Worm (Caenorhabditis elegans) whole organism, young adult: Measurements from ENCODE around the gene Y11D7A.7.

ENCODE experiments used
- D2030.7 ChIP-seq: fragments of 200-800 bp; sonication (Bioruptor generic); IDR thresholded peaks from 2 replicates; pipeline ENCODE4 v1.3.6; 2022; ENCODE audit warnings: missing genetic modification reagents, missing genetic modification characterization, missing compliant biosample characterization
- F52B5.7 ChIP-seq: sonication (generic microtip); optimal IDR thresholded peaks from 2 replicates; lab custom pipeline; 2016; ENCODE audit warnings: mild to moderate bottlenecking, missing genetic modification characterization, missing compliant biosample characterization
- F57A8.1 ChIP-seq: fragments of 200-800 bp; sonication (Bioruptor generic); optimal IDR thresholded peaks from 2 replicates; lab custom pipeline; 2018; ENCODE audit warnings: mild to moderate bottlenecking, missing genetic modification characterization, moderate library complexity, missing compliant biosample characterization
- K12H6.12 ChIP-seq: fragments of 200-800 bp; sonication (Bioruptor generic); optimal IDR thresholded peaks from 2 replicates; lab custom pipeline; 2018; ENCODE audit warnings: mild to moderate bottlenecking, missing genetic modification characterization, missing compliant biosample characterization
- Y53G8AR.9 ChIP-seq: fragments of 200-800 bp; sonication (Bioruptor generic); conservative IDR thresholded peaks from 2 replicates; pipeline ENCODE4 v1.3.6; 2022; ENCODE audit warnings: missing genetic modification reagents, missing genetic modification characterization, missing compliant biosample characterization
- akir-1 ChIP-seq: fragments of 200-800 bp; sonication (Bioruptor generic); optimal IDR thresholded peaks from 2 replicates; lab custom pipeline; 2018; ENCODE audit warnings: mild to moderate bottlenecking, missing genetic modification characterization, moderate library complexity, missing compliant biosample characterization
- atf-7 ChIP-seq: sonication (generic microtip); optimal IDR thresholded peaks from 2 replicates; lab custom pipeline; 2017; ENCODE audit warnings: mild to moderate bottlenecking, missing genetic modification characterization, missing compliant biosample characterization
- ceh-40 ChIP-seq: fragments of 200-800 bp; sonication (Bioruptor generic); IDR thresholded peaks from 2 replicates; pipeline ENCODE4 v1.3.6; 2022; ENCODE audit warnings: missing genetic modification characterization, missing compliant biosample characterization
- dpl-1 ChIP-seq: fragments of 150-350 bp; optimal IDR thresholded peaks from 2 replicates; lab custom pipeline; 2014; ENCODE audit warnings: missing biosample characterization, missing genetic modification reagents, missing genetic modification characterization
- fkh-3 ChIP-seq: sonication (generic microtip); optimal IDR thresholded peaks from 2 replicates; lab custom pipeline; 2016; ENCODE audit warnings: mild to moderate bottlenecking, missing genetic modification characterization, missing compliant biosample characterization
- gei-17 ChIP-seq: fragments of 200-800 bp; sonication (Bioruptor generic); optimal IDR thresholded peaks from 2 replicates; lab custom pipeline; 2018; ENCODE audit warnings: mild to moderate bottlenecking, missing genetic modification characterization, missing compliant biosample characterization
- hrde-1 ChIP-seq: sonication (generic microtip); optimal IDR thresholded peaks from 2 replicates; lab custom pipeline; 2016; ENCODE audit warnings: missing genetic modification characterization, mild to moderate bottlenecking, missing compliant biosample characterization, moderate library complexity, missing genotype, missing genetic modification reagents, borderline replicate concordance
- let-526 ChIP-seq: fragments of 200-800 bp; sonication (Bioruptor generic); IDR thresholded peaks from 2 replicates; pipeline ENCODE4 v1.3.6; 2022; ENCODE audit warnings: missing genetic modification reagents, missing genetic modification characterization, missing compliant biosample characterization
- lsl-1 ChIP-seq: fragments of 200-800 bp; sonication (Bioruptor generic); optimal IDR thresholded peaks from 2 replicates; lab custom pipeline; 2018; ENCODE audit warnings: mild to moderate bottlenecking, missing genetic modification characterization, moderate library complexity, missing compliant biosample characterization
- lsy-27 ChIP-seq: sonication (generic microtip); optimal IDR thresholded peaks from 2 replicates; lab custom pipeline; 2017; ENCODE audit warnings: missing genetic modification characterization, mild to moderate bottlenecking, missing compliant biosample characterization, antibody characterized with exemption, missing genotype, borderline replicate concordance; ENCODE audit not compliant: insufficient read depth
- madf-6 ChIP-seq: fragments of 200-800 bp; sonication (Bioruptor generic); IDR thresholded peaks from 2 replicates; pipeline ENCODE4 v1.3.6; 2022; ENCODE audit warnings: missing genetic modification reagents, missing genetic modification characterization, missing compliant biosample characterization
- madf-8 ChIP-seq: fragments of 200-800 bp; sonication (Bioruptor generic); conservative IDR thresholded peaks from 2 replicates; pipeline ENCODE4 v1.3.6; 2022; ENCODE audit warnings: missing genetic modification reagents, missing genetic modification characterization, missing compliant biosample characterization
- mxl-1 ChIP-seq: sonication (generic microtip); optimal IDR thresholded peaks from 2 replicates; lab custom pipeline; 2016; ENCODE audit warnings: missing genetic modification characterization, missing compliant biosample characterization
- nfya-1 ChIP-seq: sonication (generic microtip); optimal IDR thresholded peaks from 2 replicates; lab custom pipeline; 2017; ENCODE audit warnings: antibody characterized with exemption, missing compliant biosample characterization, missing genetic modification characterization, borderline replicate concordance; ENCODE audit not compliant: insufficient read depth
- nfya-2 ChIP-seq: fragments of 200-800 bp; sonication (Bioruptor generic); IDR thresholded peaks from 2 replicates; pipeline ENCODE4 v1.3.6; 2022; ENCODE audit warnings: missing genetic modification reagents, missing genetic modification characterization, missing compliant biosample characterization
- nhr-90 ChIP-seq: sonication (generic microtip); optimal IDR thresholded peaks from 2 replicates; lab custom pipeline; 2016; ENCODE audit warnings: missing genotype, mild to moderate bottlenecking, missing genetic modification characterization, missing compliant biosample characterization
- pbrm-1 ChIP-seq: fragments of 200-800 bp; sonication (Bioruptor generic); IDR thresholded peaks from 2 replicates; pipeline ENCODE4 v1.3.6; 2022; ENCODE audit warnings: missing genetic modification reagents, missing genetic modification characterization, missing compliant biosample characterization
- rcor-1 ChIP-seq: fragments of 200-800 bp; sonication (Bioruptor generic); IDR thresholded peaks from 2 replicates; pipeline ENCODE4 v1.3.6; 2022; ENCODE audit warnings: missing genetic modification reagents, missing genetic modification characterization, missing compliant biosample characterization
- repo-1 ChIP-seq: sonication (generic microtip); optimal IDR thresholded peaks from 2 replicates; lab custom pipeline; 2017; ENCODE audit warnings: mild to moderate bottlenecking, missing genetic modification characterization, missing compliant biosample characterization
- sdz-38 ChIP-seq: sonication (generic microtip); optimal IDR thresholded peaks from 2 replicates; lab custom pipeline; 2016; ENCODE audit warnings: missing genotype, missing genetic modification characterization, missing compliant biosample characterization
- sea-2 ChIP-seq: fragments of 200-800 bp; sonication (Bioruptor generic); IDR thresholded peaks from 2 replicates; pipeline ENCODE4 v1.3.6; 2022; ENCODE audit warnings: missing genetic modification characterization, missing compliant biosample characterization
- snpc-1.3 ChIP-seq: sonication (generic microtip); optimal IDR thresholded peaks from 2 replicates; lab custom pipeline; 2017; ENCODE audit warnings: missing genetic modification characterization, mild to moderate bottlenecking, missing compliant biosample characterization, antibody characterized with exemption, moderate library complexity, missing genotype, missing genetic modification reagents; ENCODE audit not compliant: insufficient read depth
- tlf-1 ChIP-seq: fragments of 200-800 bp; sonication (Bioruptor generic); optimal IDR thresholded peaks from 2 replicates; lab custom pipeline; 2018; ENCODE audit warnings: mild to moderate bottlenecking, missing genetic modification characterization, missing compliant biosample characterization
- unc-62 ChIP-seq: fragments of 150-350 bp; optimal IDR thresholded peaks from 2 replicates; lab custom pipeline; 2014; ENCODE audit warnings: missing biosample characterization, missing genetic modification reagents, missing genetic modification characterization
- zfh-2 ChIP-seq: fragments of 200-800 bp; sonication (Bioruptor generic); conservative IDR thresholded peaks from 2 replicates; pipeline ENCODE4 v1.3.6; 2022; ENCODE audit warnings: missing genetic modification reagents, missing genetic modification characterization, missing compliant biosample characterization
- ztf-22 ChIP-seq: fragments of 200-800 bp; sonication (Bioruptor generic); optimal IDR thresholded peaks from 2 replicates; lab custom pipeline; 2018; ENCODE audit warnings: mild to moderate bottlenecking, missing genetic modification characterization, moderate library complexity, missing compliant biosample characterization
- ztf-28 ChIP-seq: fragments of 200-800 bp; sonication (Bioruptor generic); IDR thresholded peaks from 2 replicates; pipeline ENCODE4 v1.3.6; 2022; ENCODE audit warnings: missing genetic modification reagents, missing genetic modification characterization, missing compliant biosample characterization

The Y11D7A.7 gene

DNA sequence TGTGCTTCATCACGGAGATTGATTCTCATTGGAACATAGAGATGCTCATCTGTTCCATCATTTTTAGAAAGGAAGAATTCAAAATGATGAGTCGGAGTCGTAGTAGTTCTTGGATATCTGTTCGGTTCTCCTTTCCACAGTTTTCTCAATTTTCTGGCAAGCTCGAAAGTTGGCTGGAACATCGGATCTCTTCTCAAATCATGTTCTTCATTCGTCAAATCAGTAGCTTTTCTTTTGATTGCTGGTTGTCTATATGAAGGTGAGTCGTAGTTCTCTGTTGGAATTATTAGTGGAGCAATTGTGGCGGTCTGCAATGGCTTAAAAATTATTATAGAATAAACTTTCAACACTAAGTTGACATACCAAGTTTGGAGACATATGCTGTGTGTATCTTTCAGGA is 13.0 kb downstream of the Y11D7A.7 start:
- TF ChIP-seq ceh-40: no peak
- no peak for TF ChIP-seq repo-1
- TF ChIP-seq nfya-2 (GFP tag; lab: Robert Waterston, UW): no peak
- TF ChIP-seq K12H6.12 (tag; lab: Kevin White, UChicago): no peak
- no peak for TF ChIP-seq unc-62 (GFP tag; lab: Kevin White, UChicago)
- TF ChIP-seq D2030.7: no peak
- TF ChIP-seq ztf-28 (GFP tag; lab: Robert Waterston, UW): no peak
- no peak for TF ChIP-seq dpl-1
- no peak for TF ChIP-seq nfya-1 (tag; lab: Kevin White, UChicago)
- TF ChIP-seq tlf-1 (GFP tag; lab: Kevin White, UChicago): no peak
- TF ChIP-seq akir-1: no peak
- no peak for TF ChIP-seq fkh-3 (tag; lab: Kevin White, UChicago)
- TF ChIP-seq mxl-1 (tag; lab: Kevin White, UChicago): no peak

- TF ChIP-seq madf-6 (GFP tag; lab: Robert Waterston, UW) (0 out of 2 replicates have a peak, but pooled peaks have one; percentile 19), F52B5.7 (tag; lab: Kevin White, UChicago) (no peak), zfh-2 (peak; percentile 52; the same call in 1 of the 2 replicates)
Observed at ce11 chrIV:9263812-9264320, 14.5 kb downstream of the Y11D7A.7 start, which contains the start of gene flh-1. TSS of gene flh-1 (minus strand) at chrIV:9264270.

DNA sequence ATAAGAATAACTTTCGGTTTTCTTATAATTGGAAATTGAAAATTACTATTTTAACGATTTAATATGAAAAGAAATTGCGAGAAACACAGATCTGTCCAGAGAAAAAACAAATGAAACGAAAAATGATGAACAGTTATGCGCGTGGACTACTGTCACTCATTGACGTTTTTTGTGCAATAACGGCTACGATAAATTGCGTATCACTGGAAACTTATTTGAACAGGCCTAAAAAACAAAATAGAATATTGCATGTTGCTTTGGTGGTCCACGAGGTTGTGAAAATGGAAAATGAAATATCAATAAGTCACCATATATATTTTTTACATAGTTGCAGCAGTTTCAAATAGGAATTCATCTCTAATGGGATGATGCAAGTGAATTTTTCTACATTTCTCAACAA is 15.2 kb downstream of the Y11D7A.7 start:
- TF ChIP-seq madf-8: peak; percentile 78
- peak; percentile 58 for TF ChIP-seq madf-6 (GFP tag; lab: Robert Waterston, UW)
- TF ChIP-seq lsl-1 (GFP tag; lab: Kevin White, UChicago): peak; percentile 32
- no peak for TF ChIP-seq sea-2 (GFP tag; lab: Robert Waterston, UW)

ce11 chrIV:9266464-9266863 is 17.1 kb downstream of the Y11D7A.7 start, which contains the start of gene Y11D7A.19:
TSS of gene Y11D7A.19 (minus strand) at chrIV:9266564.
- TF ChIP-seq ztf-22 (GFP tag; lab: Kevin White, UChicago) (no peak), mxl-1 (tag; lab: Kevin White, UChicago) (no peak), hrde-1 (tag; lab: Kevin White, UChicago) (no peak), rcor-1 (no peak), gei-17 (GFP tag; lab: Kevin White, UChicago) (no peak), pbrm-1 (GFP tag; lab: Robert Waterston, UW) (no peak), lsy-27 (tag; lab: Kevin White, UChicago) (no peak), madf-6 (GFP tag; lab: Robert Waterston, UW) (no peak), zfh-2 (no peak), sdz-38 (tag; lab: Kevin White, UChicago) (no peak), F57A8.1 (GFP tag; lab: Kevin White, UChicago) (no peak), atf-7 (tag; lab: Kevin White, UChicago) (no peak), let-526 (GFP tag; lab: Robert Waterston, UW) (no peak), snpc-1.3 (no peak), nhr-90 (tag; lab: Kevin White, UChicago) (no peak), Y53G8AR.9 (GFP tag; lab: Robert Waterston, UW) (no peak)
